Worm (Caenorhabditis elegans) whole organism, L4/young adult: Measurements from ENCODE around the gene cogc-2.

Source experiments
- W03F9.2 ChIP-seq: fragments of 150-350 bp; optimal IDR thresholded peaks from 2 replicates; lab custom pipeline; 2014; ENCODE audit warnings: missing biosample characterization, missing genetic modification characterization
- him-1 ChIP-seq: sonication (generic microtip); optimal IDR thresholded peaks from 2 replicates; lab custom pipeline; 2016; ENCODE audit warnings: missing genotype, missing genetic modification reagents, missing genetic modification characterization, missing compliant biosample characterization

- TF ChIP-seq him-1 (tag; lab: Kevin White, UChicago) (no peak), W03F9.2 (tag; lab: Kevin White, UChicago) (no peak)
These were observed 18.3 kb upstream of the cogc-2 start, which contains the start of gene srx-50 for ce11 chrIV:7057677-7058076.
